Worm (Caenorhabditis elegans) whole organism, early embryonic: ENCODE data around the gene C01F6.14.

Source experiments
- B0310.2 ChIP-seq: sonication (generic microtip); optimal IDR thresholded peaks from 2 replicates; lab custom pipeline; 2016; ENCODE audit warnings: mild to moderate bottlenecking, missing genetic modification characterization, missing compliant biosample characterization
- F13C5.2 ChIP-seq: sonication (generic microtip); optimal IDR thresholded peaks from 2 replicates; lab custom pipeline; 2017; ENCODE audit warnings: mild to moderate bottlenecking, missing genetic modification characterization, inconsistent platforms, missing compliant biosample characterization
- aly-1 ChIP-seq: sonication (generic microtip); optimal IDR thresholded peaks from 2 replicates; lab custom pipeline; 2016; ENCODE audit warnings: missing genetic modification characterization, missing compliant biosample characterization
- ama-1 ChIP-seq: fragments of 150-350 bp; optimal IDR thresholded peaks from 2 replicates; lab custom pipeline; 2014
- ceh-13 ChIP-seq: fragments of 200-800 bp; sonication (Bioruptor generic); optimal IDR thresholded peaks from 2 replicates; lab custom pipeline; 2018; ENCODE audit warnings: mild to moderate bottlenecking, missing genetic modification characterization, missing compliant biosample characterization
- ceh-36 ChIP-seq: sonication (generic microtip); optimal IDR thresholded peaks from 2 replicates; lab custom pipeline; 2016; ENCODE audit warnings: missing genetic modification characterization, inconsistent platforms, missing compliant biosample characterization
- ets-7 ChIP-seq: sonication (generic microtip); optimal IDR thresholded peaks from 2 replicates; lab custom pipeline; 2016; ENCODE audit warnings: missing genotype, missing genetic modification characterization, missing compliant biosample characterization
- flt-1 ChIP-seq: fragments of 200-800 bp; sonication (Bioruptor generic); IDR thresholded peaks from 2 replicates; pipeline ENCODE4 v1.3.6; 2022; ENCODE audit warnings: missing genetic modification characterization, missing compliant biosample characterization
- hmbx-1 ChIP-seq: sonication (generic microtip); optimal IDR thresholded peaks from 2 replicates; lab custom pipeline; 2016; ENCODE audit warnings: mild to moderate bottlenecking, missing genetic modification characterization, missing compliant biosample characterization
- hmg-4 ChIP-seq: fragments of 200-800 bp; sonication (Bioruptor generic); optimal IDR thresholded peaks from 2 replicates; lab custom pipeline; 2018; ENCODE audit warnings: mild to moderate bottlenecking, missing genetic modification characterization, missing compliant biosample characterization
- hnd-1 ChIP-seq: sonication (generic microtip); optimal IDR thresholded peaks from 2 replicates; lab custom pipeline; 2016; ENCODE audit warnings: missing genetic modification characterization, missing compliant biosample characterization
- pes-1 ChIP-seq: fragments of 200-800 bp; sonication (Bioruptor generic); IDR thresholded peaks from 2 replicates; pipeline ENCODE4 v1.3.6; 2022; ENCODE audit warnings: missing genetic modification reagents, missing genetic modification characterization, missing compliant biosample characterization
- scrt-1 ChIP-seq: fragments of 200-800 bp; sonication (Bioruptor generic); IDR thresholded peaks from 2 replicates; pipeline ENCODE4 v1.3.6; 2022; ENCODE audit warnings: missing genetic modification characterization, missing compliant biosample characterization
- sea-1 ChIP-seq: fragments of 200-800 bp; sonication (Bioruptor generic); conservative IDR thresholded peaks from 2 replicates; pipeline ENCODE4 v1.3.6; 2022; ENCODE audit warnings: missing genetic modification characterization, missing compliant biosample characterization
- tbx-11 ChIP-seq: fragments of 200-800 bp; sonication (Bioruptor generic); IDR thresholded peaks from 2 replicates; pipeline ENCODE4 v1.3.6; 2022; ENCODE audit warnings: missing genetic modification characterization, missing compliant biosample characterization
- tbx-37 ChIP-seq: fragments of 200-800 bp; sonication (Bioruptor generic); conservative IDR thresholded peaks from 2 replicates; pipeline ENCODE4 v1.3.6; 2022; ENCODE audit warnings: missing genetic modification reagents, missing genetic modification characterization, missing compliant biosample characterization
- tra-4 ChIP-seq: sonication (generic microtip); optimal IDR thresholded peaks from 2 replicates; lab custom pipeline; 2017; ENCODE audit warnings: missing genetic modification characterization, missing compliant biosample characterization

C01F6.14 gene

DNA sequence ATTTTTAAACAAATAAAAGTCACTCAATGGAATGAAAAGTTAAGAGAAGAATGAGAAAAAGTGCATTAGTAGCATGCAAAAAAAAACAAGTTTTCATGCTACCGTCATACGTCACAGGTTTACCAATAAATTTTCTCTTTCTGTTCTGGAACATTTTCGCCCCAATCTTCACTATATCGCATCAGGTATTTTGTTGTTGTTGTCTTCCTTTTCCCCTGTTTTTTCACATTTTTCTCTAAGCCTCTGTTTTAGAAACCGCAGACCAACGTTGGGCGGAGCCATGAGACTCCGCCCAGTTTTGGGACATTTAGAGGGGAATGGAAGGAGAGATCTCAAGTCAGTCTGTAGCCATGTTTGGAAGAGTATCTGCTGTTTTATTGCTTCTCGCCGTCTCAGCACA is 15.6 kb downstream of the C01F6.14 start, which contains the start of gene msa-1:
Gene msa-1, plus strand, starts transcription at position 301 of the 400 bp plus-strand sequence.
- TF ChIP-seq ceh-13 (GFP tag; lab: Kevin White, UChicago) = no peak
- no peak for TF ChIP-seq flt-1 (GFP tag; lab: Robert Waterston, UW)
- TF ChIP-seq hmbx-1 (tag; lab: Kevin White, UChicago) = no peak
- no peak for TF ChIP-seq ceh-36 (tag; lab: Kevin White, UChicago)

DNA sequence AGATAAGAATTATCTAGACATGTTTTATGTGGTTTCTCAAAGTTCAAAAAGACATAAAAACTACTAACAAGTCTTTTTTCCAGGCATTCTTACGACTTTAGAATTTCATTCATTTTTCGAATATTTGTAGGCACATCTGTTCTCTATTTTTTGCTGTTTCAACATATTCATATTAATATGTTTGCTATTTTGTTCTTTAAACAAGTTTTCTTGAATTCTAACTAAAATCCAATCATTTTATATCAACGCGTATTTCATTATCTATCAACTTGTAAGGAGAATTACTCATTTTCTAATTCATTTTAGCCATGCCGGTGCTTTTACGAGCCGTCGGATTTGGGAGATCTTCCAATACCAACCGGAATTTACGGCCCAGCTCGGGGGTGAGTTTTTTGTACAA is 21.9 kb downstream of the C01F6.14 start, which contains the start of gene twk-8:
Gene twk-8, plus strand, starts transcription at position 301 of the 400 bp plus-strand sequence.
- TF ChIP-seq ceh-13 (GFP tag; lab: Kevin White, UChicago) = no peak
- no peak for TF ChIP-seq sea-1
- TF ChIP-seq B0310.2 = no peak
- no peak for TF ChIP-seq ceh-36 (tag; lab: Kevin White, UChicago)
- TF ChIP-seq pes-1 (GFP tag; lab: Robert Waterston, UW) = no peak
- no peak for TF ChIP-seq ets-7 (tag; lab: Kevin White, UChicago)
- TF ChIP-seq tbx-37 (GFP tag; lab: Robert Waterston, UW) = no peak
- TF ChIP-seq scrt-1 = no peak
- TF ChIP-seq hmg-4 (GFP tag; lab: Kevin White, UChicago) = no peak
- no peak for TF ChIP-seq ama-1 (lab: Kevin White, UChicago)
- no peak for TF ChIP-seq tbx-11 (GFP tag; lab: Robert Waterston, UW)
- TF ChIP-seq tra-4 (tag; lab: Kevin White, UChicago) = no peak
- TF ChIP-seq hmbx-1 (tag; lab: Kevin White, UChicago) = no peak
- no peak for TF ChIP-seq hnd-1 (tag; lab: Kevin White, UChicago)
- TF ChIP-seq flt-1 (GFP tag; lab: Robert Waterston, UW) = no peak
- no peak for TF ChIP-seq F13C5.2 (tag; lab: Kevin White, UChicago)
- TF ChIP-seq aly-1 (tag; lab: Kevin White, UChicago) = no peak

DNA sequence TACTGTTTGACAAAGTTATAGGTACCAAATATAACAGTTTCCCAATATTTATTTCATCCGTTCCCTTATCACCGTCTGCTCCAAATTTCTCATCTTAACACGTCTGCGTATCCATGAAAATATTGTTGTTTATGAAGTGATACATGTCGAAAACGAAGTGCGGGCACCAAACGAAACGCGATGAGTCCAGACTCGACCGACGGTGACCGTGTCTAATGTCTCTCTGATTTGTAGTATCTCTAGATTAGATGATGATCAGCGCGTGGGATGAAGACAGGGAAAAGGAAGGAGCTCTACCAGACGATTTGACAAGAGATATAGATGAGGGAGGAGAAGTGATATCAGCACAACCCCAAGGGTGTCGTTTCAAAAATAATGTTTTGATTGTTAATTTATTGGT is 23.7 kb downstream of the C01F6.14 start:
- TF ChIP-seq sea-1 (no peak), F13C5.2 (tag; lab: Kevin White, UChicago) (no peak), hmg-4 (GFP tag; lab: Kevin White, UChicago) (no peak), pes-1 (GFP tag; lab: Robert Waterston, UW) (no peak), aly-1 (tag; lab: Kevin White, UChicago) (no peak), hmbx-1 (tag; lab: Kevin White, UChicago) (no peak), tra-4 (tag; lab: Kevin White, UChicago) (no peak), scrt-1 (no peak)

DNA sequence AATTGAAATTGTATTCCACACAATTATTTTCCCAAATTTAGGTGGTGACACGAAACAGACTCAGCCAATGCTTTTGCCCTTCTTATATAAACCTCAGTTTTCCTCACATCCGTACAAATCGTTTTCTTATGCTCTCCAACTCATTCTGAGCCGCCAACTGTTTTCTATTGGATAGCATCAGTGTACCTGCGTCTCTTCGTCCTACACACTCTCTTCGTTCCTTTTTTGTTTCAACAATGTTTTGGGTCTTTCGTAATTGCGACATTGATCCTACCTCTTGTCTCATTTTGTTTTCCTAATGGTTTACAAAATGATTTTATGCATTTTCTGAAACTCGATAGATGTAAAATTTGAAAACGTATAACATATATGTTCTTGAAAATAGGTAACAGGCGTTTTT is 24.6 kb downstream of the C01F6.14 start:
- no peak for TF ChIP-seq F13C5.2 (tag; lab: Kevin White, UChicago)
- TF ChIP-seq aly-1 (tag; lab: Kevin White, UChicago) = no peak
- no peak for TF ChIP-seq hnd-1 (tag; lab: Kevin White, UChicago)
- no peak for TF ChIP-seq pes-1 (GFP tag; lab: Robert Waterston, UW)
- no peak for TF ChIP-seq hmg-4 (GFP tag; lab: Kevin White, UChicago)
- no peak for TF ChIP-seq hmbx-1 (tag; lab: Kevin White, UChicago)
- TF ChIP-seq scrt-1 = no peak
- TF ChIP-seq tbx-37 (GFP tag; lab: Robert Waterston, UW) = no peak
- TF ChIP-seq ceh-36 (tag; lab: Kevin White, UChicago) = no peak
- no peak for TF ChIP-seq flt-1 (GFP tag; lab: Robert Waterston, UW)
- no peak for TF ChIP-seq B0310.2
- no peak for TF ChIP-seq tbx-11 (GFP tag; lab: Robert Waterston, UW)
- TF ChIP-seq ama-1 (lab: Kevin White, UChicago) = no peak
- TF ChIP-seq tra-4 (tag; lab: Kevin White, UChicago) = no peak

DNA sequence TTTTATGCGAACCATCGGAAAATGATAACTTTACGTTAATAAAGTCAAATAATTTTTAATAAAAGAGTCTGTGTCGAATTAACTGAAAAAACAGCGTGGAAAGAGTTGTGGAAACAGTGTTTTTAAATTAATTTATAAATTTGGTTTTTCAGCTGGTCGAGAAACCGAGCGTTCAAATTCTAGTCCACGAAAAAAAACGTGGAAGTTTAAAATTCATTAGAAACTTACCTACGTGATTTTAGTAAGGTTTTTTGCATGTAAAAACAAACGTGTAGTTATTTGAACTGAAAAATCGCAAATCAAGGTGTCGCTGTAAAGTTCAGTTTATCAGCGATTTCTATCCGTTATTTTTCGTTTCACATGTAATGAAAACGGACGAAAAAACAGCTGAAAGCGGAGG is 25.5 kb downstream of the C01F6.14 start, which contains the start of gene mans-4:
Gene mans-4, minus strand, starts transcription at position 101 of the 400 bp plus-strand sequence.
- TF ChIP-seq hmg-4 (GFP tag; lab: Kevin White, UChicago) (no peak), scrt-1 (no peak), flt-1 (GFP tag; lab: Robert Waterston, UW) (no peak), pes-1 (GFP tag; lab: Robert Waterston, UW) (no peak), hnd-1 (tag; lab: Kevin White, UChicago) (no peak), F13C5.2 (tag; lab: Kevin White, UChicago) (no peak), hmbx-1 (tag; lab: Kevin White, UChicago) (no peak), ama-1 (lab: Kevin White, UChicago) (no peak), ceh-36 (tag; lab: Kevin White, UChicago) (no peak), tra-4 (tag; lab: Kevin White, UChicago) (no peak), ceh-13 (GFP tag; lab: Kevin White, UChicago) (no peak), ets-7 (tag; lab: Kevin White, UChicago) (no peak), tbx-11 (GFP tag; lab: Robert Waterston, UW) (no peak), B0310.2 (no peak)

DNA sequence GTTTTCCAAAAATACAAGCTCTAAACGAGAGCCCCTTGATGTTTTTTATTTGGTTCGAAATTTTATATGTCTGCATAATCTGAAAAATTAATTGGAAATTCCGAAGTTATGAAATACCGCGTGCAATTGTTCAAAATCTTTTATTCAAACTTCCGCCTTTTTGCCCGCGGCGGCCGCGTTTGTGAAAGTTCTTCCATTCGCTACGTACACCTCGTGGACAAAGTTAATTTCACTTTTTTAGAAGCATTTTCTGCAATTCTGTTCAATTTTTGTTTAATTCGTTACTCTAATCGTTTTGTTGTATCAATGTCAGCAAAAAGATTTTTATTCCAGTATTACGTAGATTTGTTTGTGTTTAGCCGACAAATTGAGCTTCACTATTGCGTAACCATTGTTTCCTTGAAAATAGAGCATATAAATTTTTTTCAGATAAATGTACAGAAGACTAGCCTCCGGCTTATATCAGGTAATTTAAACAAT is 29.6 kb downstream of the C01F6.14 start, which contains the start of gene mppb-1:
Gene mppb-1, plus strand, starts transcription at position 430 of the 480 bp plus-strand sequence.
- no peak for TF ChIP-seq B0310.2
- TF ChIP-seq ama-1 (lab: Kevin White, UChicago) = no peak
- peak; percentile 73 for TF ChIP-seq tbx-37 (GFP tag; lab: Robert Waterston, UW)
- TF ChIP-seq tbx-11 (GFP tag; lab: Robert Waterston, UW) = no peak
- peak; percentile 25 for TF ChIP-seq ets-7 (tag; lab: Kevin White, UChicago)
- TF ChIP-seq hmg-4 (GFP tag; lab: Kevin White, UChicago) = no peak
- no peak for TF ChIP-seq hnd-1 (tag; lab: Kevin White, UChicago)
- no peak for TF ChIP-seq ceh-36 (tag; lab: Kevin White, UChicago)
- no peak for TF ChIP-seq hmbx-1 (tag; lab: Kevin White, UChicago)
- no peak for TF ChIP-seq tra-4 (tag; lab: Kevin White, UChicago)
- no peak for TF ChIP-seq pes-1 (GFP tag; lab: Robert Waterston, UW)
- TF ChIP-seq F13C5.2 (tag; lab: Kevin White, UChicago) = peak; percentile 23
- TF ChIP-seq flt-1 (GFP tag; lab: Robert Waterston, UW) = no peak
- no peak for TF ChIP-seq scrt-1

DNA sequence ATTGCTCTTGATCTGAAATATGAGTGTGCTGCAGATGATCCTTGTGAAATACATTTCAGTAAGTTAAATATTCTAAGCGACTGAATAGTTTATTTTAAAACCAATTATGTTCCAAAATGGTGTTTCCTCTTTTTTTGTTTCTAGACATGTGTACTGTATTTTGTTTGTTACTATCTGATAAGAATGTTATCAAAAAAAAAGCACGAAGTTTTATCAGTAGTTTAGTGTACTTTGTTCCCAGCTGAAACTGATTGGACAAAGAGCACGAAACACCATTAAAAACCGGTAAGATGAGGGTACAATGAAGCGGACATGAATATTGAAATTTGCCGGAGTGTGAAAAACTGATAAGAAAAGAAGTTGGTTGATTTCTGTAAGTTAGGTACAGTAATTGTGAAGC is 33.7 kb downstream of the C01F6.14 start:
- TF ChIP-seq ama-1 (lab: Kevin White, UChicago) (no peak), hmbx-1 (tag; lab: Kevin White, UChicago) (no peak), tra-4 (tag; lab: Kevin White, UChicago) (no peak), ceh-36 (tag; lab: Kevin White, UChicago) (no peak), hmg-4 (GFP tag; lab: Kevin White, UChicago) (no peak)
